Fruit fly (Drosophila melanogaster) whole organism, prepupa: ENCODE measurements around the gene Dup99B.

Source experiments
- Blimp-1 ChIP-seq: fragments of 200-800 bp; sonication (Bioruptor generic); optimal IDR thresholded peaks from 3 replicates; lab custom pipeline; 2017; ENCODE audit warnings: missing biosample characterization, missing genetic modification characterization, mild to moderate bottlenecking, moderate library complexity, missing genetic modification reagents
- CG10631 ChIP-seq: fragments of 200-800 bp; sonication (Bioruptor generic); optimal IDR thresholded peaks from 2 replicates; lab custom pipeline; 2016; ENCODE audit warnings: missing biosample characterization, missing genetic modification characterization
- CG10669 ChIP-seq: fragments of 200-800 bp; sonication (Bioruptor generic); optimal IDR thresholded peaks from 3 replicates; lab custom pipeline; 2018; ENCODE audit warnings: missing biosample characterization, mild to moderate bottlenecking, missing genetic modification characterization, moderate library complexity
- CG11762 ChIP-seq: fragments of 200-800 bp; sonication (Bioruptor generic); optimal IDR thresholded peaks from 3 replicates; lab custom pipeline; 2016; ENCODE audit warnings: missing biosample characterization, missing genetic modification characterization; ENCODE audit not compliant: insufficient read depth
- CG11902 ChIP-seq: fragments of 200-800 bp; sonication (Bioruptor generic); optimal IDR thresholded peaks from 3 replicates; lab custom pipeline; 2016; ENCODE audit warnings: missing biosample characterization, missing genetic modification characterization
- CG15336 ChIP-seq: fragments of 200-800 bp; sonication (Bioruptor generic); IDR thresholded peaks from 2 replicates; pipeline ENCODE4 v1.3.6; 2022; ENCODE audit warnings: missing biosample characterization, missing genetic modification characterization
- CG1621 ChIP-seq: fragments of 200-800 bp; sonication (Bioruptor generic); optimal IDR thresholded peaks from 3 replicates; lab custom pipeline; 2018; ENCODE audit warnings: missing biosample characterization, mild to moderate bottlenecking, missing genetic modification characterization
- CG16779 ChIP-seq: fragments of 200-800 bp; sonication (Bioruptor generic); optimal IDR thresholded peaks from 3 replicates; lab custom pipeline; 2017; ENCODE audit warnings: missing biosample characterization, mild to moderate bottlenecking, missing genetic modification characterization
- CG3032 ChIP-seq: fragments of 200-800 bp; optimal IDR thresholded peaks from 2 replicates; lab custom pipeline; 2019; ENCODE audit warnings: missing biosample characterization, mild to moderate bottlenecking, missing genetic modification characterization, moderate library complexity
- CG32006 ChIP-seq: fragments of 200-800 bp; sonication (Bioruptor generic); optimal IDR thresholded peaks from 3 replicates; lab custom pipeline; 2017; ENCODE audit warnings: missing biosample characterization, mild to moderate bottlenecking, missing genetic modification characterization
- CG34406 ChIP-seq: fragments of 200-800 bp; sonication (Bioruptor generic); optimal IDR thresholded peaks from 3 replicates; lab custom pipeline; 2016; ENCODE audit warnings: missing biosample characterization, missing genetic modification characterization
- CG3919 ChIP-seq: fragments of 200-800 bp; sonication (Bioruptor generic); optimal IDR thresholded peaks from 3 replicates; lab custom pipeline; 2016; ENCODE audit warnings: missing biosample characterization, missing genetic modification characterization
- CG4318 ChIP-seq: fragments of 200-800 bp; sonication (Bioruptor generic); optimal IDR thresholded peaks from 3 replicates; lab custom pipeline; 2017; ENCODE audit warnings: missing biosample characterization, mild to moderate bottlenecking, missing genetic modification characterization
- CG6163 ChIP-seq: fragments of 200-800 bp; sonication (Bioruptor generic); IDR thresholded peaks from 3 replicates; pipeline ENCODE4 v1.3.6; 2022; ENCODE audit warnings: missing biosample characterization, missing genetic modification characterization
- CG6276 ChIP-seq: fragments of 200-800 bp; sonication (Bioruptor generic); optimal IDR thresholded peaks from 2 replicates; lab custom pipeline; 2017; ENCODE audit warnings: missing biosample characterization, mild to moderate bottlenecking, missing genetic modification characterization
- CG6808 ChIP-seq: fragments of 200-800 bp; sonication (Bioruptor generic); optimal IDR thresholded peaks from 3 replicates; lab custom pipeline; 2017; ENCODE audit warnings: missing biosample characterization, missing genetic modification characterization, mild to moderate bottlenecking, moderate library complexity, missing genetic modification reagents
- CG8119 ChIP-seq: fragments of 200-800 bp; sonication (Bioruptor generic); IDR thresholded peaks from 3 replicates; pipeline ENCODE4 v1.3.6; 2022; ENCODE audit warnings: missing biosample characterization, missing genetic modification characterization
- CG8319 ChIP-seq: fragments of 200-800 bp; sonication (Bioruptor generic); optimal IDR thresholded peaks from 3 replicates; lab custom pipeline; 2016; ENCODE audit warnings: missing biosample characterization, missing genetic modification characterization
- CG8632 ChIP-seq: fragments of 200-800 bp; sonication (Bioruptor generic); optimal IDR thresholded peaks from 3 replicates; lab custom pipeline; 2016; ENCODE audit warnings: missing biosample characterization, missing genetic modification characterization
- CG9139 ChIP-seq: fragments of 200-800 bp; sonication (Bioruptor generic); optimal IDR thresholded peaks from 3 replicates; lab custom pipeline; 2017; ENCODE audit warnings: missing biosample characterization, mild to moderate bottlenecking, missing genetic modification characterization
- Eip75B ChIP-seq: fragments of 200-800 bp; sonication (Bioruptor generic); optimal IDR thresholded peaks from 3 replicates; lab custom pipeline; 2016; ENCODE audit warnings: missing biosample characterization, missing genetic modification characterization
- Eip78C ChIP-seq: fragments of 200-800 bp; sonication (Bioruptor generic); peaks from one replicate; lab custom pipeline; 2016; ENCODE audit warnings: missing biosample characterization, missing genetic modification characterization
- Ets21C ChIP-seq: fragments of 200-800 bp; sonication (Bioruptor generic); optimal IDR thresholded peaks from 3 replicates; lab custom pipeline; 2016; ENCODE audit warnings: missing biosample characterization, missing genetic modification characterization
- Ets96B ChIP-seq: fragments of 200-800 bp; optimal IDR thresholded peaks from 2 replicates; lab custom pipeline; 2019; ENCODE audit warnings: missing biosample characterization, mild to moderate bottlenecking, missing genetic modification characterization, moderate library complexity
- Hr39 ChIP-seq: fragments of 200-800 bp; sonication (Bioruptor generic); optimal IDR thresholded peaks from 2 replicates; lab custom pipeline; 2016; ENCODE audit warnings: missing biosample characterization, missing genetic modification characterization
- Hr4 ChIP-seq: fragments of 200-800 bp; sonication (Bioruptor generic); optimal IDR thresholded peaks from 3 replicates; lab custom pipeline; 2016; ENCODE audit warnings: missing biosample characterization, missing genetic modification characterization
- Lpt ChIP-seq: fragments of 200-800 bp; sonication (Bioruptor generic); optimal IDR thresholded peaks from 3 replicates; lab custom pipeline; 2016; ENCODE audit warnings: missing biosample characterization, missing genetic modification characterization
- Met ChIP-seq: fragments of 200-800 bp; sonication (Bioruptor generic); optimal IDR thresholded peaks from 3 replicates; lab custom pipeline; 2016; ENCODE audit warnings: missing biosample characterization, missing genetic modification characterization
- OdsH ChIP-seq: fragments of 200-800 bp; sonication (Bioruptor generic); optimal IDR thresholded peaks from 3 replicates; lab custom pipeline; 2016; ENCODE audit warnings: missing biosample characterization, missing genetic modification characterization
- Sox102F ChIP-seq: fragments of 200-800 bp; sonication (Bioruptor generic); optimal IDR thresholded peaks from 2 replicates; lab custom pipeline; 2016; ENCODE audit warnings: missing biosample characterization, mild to moderate bottlenecking, missing genetic modification characterization
- Sox14 ChIP-seq: fragments of 200-800 bp; sonication (Bioruptor generic); optimal IDR thresholded peaks from 3 replicates; lab custom pipeline; 2016; ENCODE audit warnings: missing biosample characterization, missing genetic modification characterization
- Sox15 ChIP-seq: fragments of 200-800 bp; sonication (Bioruptor generic); optimal IDR thresholded peaks from 3 replicates; lab custom pipeline; 2016; ENCODE audit warnings: missing biosample characterization, missing genetic modification characterization
- acj6 ChIP-seq: fragments of 200-800 bp; sonication (Bioruptor generic); optimal IDR thresholded peaks from 3 replicates; lab custom pipeline; 2016; ENCODE audit warnings: missing biosample characterization, missing genetic modification characterization
- cyc ChIP-seq: fragments of 200-800 bp; sonication (Bioruptor generic); optimal IDR thresholded peaks from 3 replicates; lab custom pipeline; 2016; ENCODE audit warnings: missing biosample characterization, missing genetic modification characterization
- eg ChIP-seq: fragments of 200-800 bp; sonication (Bioruptor generic); IDR thresholded peaks from 3 replicates; pipeline ENCODE4 v1.3.6; 2022; ENCODE audit warnings: missing biosample characterization, missing genetic modification characterization
- esn ChIP-seq: fragments of 200-800 bp; sonication (Bioruptor generic); optimal IDR thresholded peaks from 2 replicates; lab custom pipeline; 2016; ENCODE audit warnings: missing biosample characterization, mild to moderate bottlenecking, missing genetic modification characterization, moderate library complexity
- fd59A ChIP-seq: fragments of 200-800 bp; sonication (Bioruptor generic); optimal IDR thresholded peaks from 2 replicates; lab custom pipeline; 2017; ENCODE audit warnings: missing biosample characterization, mild to moderate bottlenecking, missing genetic modification characterization, missing genetic modification reagents
- fd85E ChIP-seq: fragments of 200-800 bp; sonication (Bioruptor generic); optimal IDR thresholded peaks from 3 replicates; lab custom pipeline; 2016; ENCODE audit warnings: missing biosample characterization, missing genetic modification characterization
- lz ChIP-seq: fragments of 200-800 bp; sonication (Bioruptor generic); optimal IDR thresholded peaks from 3 replicates; lab custom pipeline; 2016; ENCODE audit warnings: missing biosample characterization, missing genetic modification characterization
- net ChIP-seq: fragments of 200-800 bp; sonication (Bioruptor generic); optimal IDR thresholded peaks from 3 replicates; lab custom pipeline; 2016; ENCODE audit warnings: missing biosample characterization, missing genetic modification characterization
- pdm3 ChIP-seq: fragments of 200-800 bp; sonication (Bioruptor generic); optimal IDR thresholded peaks from 3 replicates; lab custom pipeline; 2016; ENCODE audit warnings: missing biosample characterization, missing genetic modification characterization
- salr ChIP-seq, 2 experiments: fragments of 200-800 bp; sonication (Bioruptor generic); optimal IDR thresholded peaks; 3 replicates each; lab custom pipeline; 2016 to 2018; ENCODE audit warnings: missing biosample characterization in 2 of 2, missing genetic modification characterization in 2 of 2, mild to moderate bottlenecking in 1 of 2
- spab ChIP-seq: fragments of 200-800 bp; sonication (Bioruptor generic); optimal IDR thresholded peaks from 2 replicates; lab custom pipeline; 2017; ENCODE audit warnings: missing biosample characterization, mild to moderate bottlenecking, missing genetic modification characterization, missing genetic modification reagents
- ss ChIP-seq, 2 experiments: fragments of 200-800 bp; sonication (Bioruptor generic); optimal IDR thresholded peaks; 2 replicates in 1 of 2; 3 replicates in 1 of 2; lab custom pipeline; 2017 to 2018; ENCODE audit warnings: mild to moderate bottlenecking in 2 of 2, missing biosample characterization in 2 of 2, missing genetic modification characterization in 2 of 2, moderate library complexity in 1 of 2
- svp ChIP-seq: fragments of 200-800 bp; sonication (Bioruptor generic); peaks from one replicate; lab custom pipeline; 2016; ENCODE audit warnings: missing biosample characterization, missing genetic modification characterization
- topi ChIP-seq: fragments of 200-800 bp; sonication (Bioruptor generic); optimal IDR thresholded peaks from 3 replicates; lab custom pipeline; 2016; ENCODE audit warnings: missing biosample characterization, missing genetic modification characterization

Gene Dup99B

DNA sequence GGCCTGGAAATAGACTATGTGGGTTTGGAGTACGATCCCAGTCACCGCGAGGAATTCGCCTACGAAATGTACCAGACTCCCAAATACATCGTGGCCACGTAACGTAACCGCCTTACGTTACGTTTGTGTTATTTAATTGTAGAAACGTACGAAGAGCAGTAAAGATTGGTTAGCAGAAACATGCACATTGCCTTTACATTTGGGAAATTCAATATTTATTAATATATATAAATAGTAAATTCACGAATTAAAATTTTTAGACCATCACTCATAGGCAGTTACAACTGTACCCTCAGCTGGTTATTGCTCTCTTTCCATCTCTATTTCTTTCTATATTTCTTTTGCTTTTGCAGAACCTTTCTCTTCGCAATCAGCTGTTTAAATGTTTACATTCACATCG, 22.7 kb upstream of the Dup99B start, which contains the start of gene Gnpnat (continued):
- peak; percentile 13 for TF ChIP-seq CG3032
- no peak for TF ChIP-seq CG9139
- peak; percentile 25 for TF ChIP-seq Lpt (GFP tag; lab: Kevin White, UChicago)
- peak; percentile 63 for TF ChIP-seq Eip75B (GFP tag; lab: Kevin White, UChicago)
- no peak for TF ChIP-seq salr (GFP tag; optimal IDR thresholded peaks at IDR 0.05; lab: Kevin White, UChicago)
- no peak for TF ChIP-seq CG6808 (GFP tag; lab: Kevin White, UChicago)
- TF ChIP-seq Met (GFP tag; lab: Kevin White, UChicago): peak; percentile 47
- TF ChIP-seq topi (GFP tag; lab: Kevin White, UChicago): peak; percentile 45
- peak; percentile 62 for TF ChIP-seq CG3919 (GFP tag; lab: Kevin White, UChicago)
- peak; percentile 90 for TF ChIP-seq Eip78C (GFP tag; lab: Kevin White, UChicago)
- TF ChIP-seq CG6276 (GFP tag; lab: Kevin White, UChicago): peak; percentile 63
- TF ChIP-seq CG11762 (GFP tag; lab: Kevin White, UChicago): peak; percentile 10
- peak; percentile 51 for TF ChIP-seq svp (GFP tag; lab: Kevin White, UChicago)
- TF ChIP-seq Hr39 (GFP tag; lab: Kevin White, UChicago): peak; percentile 3
- TF ChIP-seq OdsH (GFP tag; lab: Kevin White, UChicago): peak; percentile 71
- peak; percentile 25 for TF ChIP-seq CG16779 (tag; lab: Kevin White, UChicago)
- TF ChIP-seq CG1621: peak; percentile 17
- peak; percentile 50 for TF ChIP-seq CG10669 (GFP tag; lab: Kevin White, UChicago)
- TF ChIP-seq Hr4 (GFP tag; lab: Kevin White, UChicago): peak; percentile 62
- TF ChIP-seq CG34406: peak; percentile 40
- TF ChIP-seq esn: peak; percentile 69
- TF ChIP-seq CG8119 (GFP tag; lab: Robert Waterston, UW): no peak
- TF ChIP-seq net: peak; percentile 54
- TF ChIP-seq CG8319 (GFP tag; lab: Kevin White, UChicago): no peak

DNA sequence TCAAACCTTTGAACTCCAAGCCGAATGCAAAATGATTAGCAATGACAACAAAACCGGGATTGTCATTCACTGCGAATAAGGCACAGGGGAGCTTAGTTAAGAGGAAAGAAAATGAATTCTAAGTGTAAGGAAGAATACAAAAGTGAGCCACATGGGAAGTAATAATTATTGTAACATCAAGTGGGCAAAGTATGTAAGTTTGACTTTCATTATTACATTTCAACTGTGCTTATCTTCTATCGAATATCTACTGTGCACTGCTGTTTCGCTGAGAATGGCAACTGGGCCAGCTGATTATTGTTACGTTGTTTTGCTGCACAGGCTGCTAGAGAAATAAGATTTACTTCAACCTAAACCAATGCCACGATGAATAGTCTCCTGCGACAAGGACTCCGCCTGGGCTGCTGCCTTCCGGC, 21.5 kb upstream of the Dup99B start, which contains the start of the genes CG7601 and CIA30:
CG7601 (minus strand) TSS at position 68 of the 416 bp plus-strand sequence.
CIA30 (plus strand) TSS at position 288 of the 416 bp plus-strand sequence.
- TF ChIP-seq CG9139 (peak; percentile 98), Sox15 (peak; percentile 99), salr (GFP tag; optimal IDR thresholded peaks at IDR 0.05; lab: Kevin White, UChicago) (peak; percentile 96 to 97), svp (GFP tag; lab: Kevin White, UChicago) (peak; percentile 100), CG34406 (peak; percentile 98), Ets21C (peak; percentile 99), Sox14 (GFP tag; lab: Kevin White, UChicago) (peak; percentile 99), CG6808 (GFP tag; lab: Kevin White, UChicago) (peak; percentile 98), net (peak; percentile 98), Blimp-1 (GFP tag; lab: Kevin White, UChicago) (peak; percentile 96), CG16779 (tag; lab: Kevin White, UChicago) (peak; percentile 95), CG10631 (GFP tag; lab: Kevin White, UChicago) (peak; percentile 99), ss (GFP tag; optimal IDR thresholded peaks at IDR 0.05; lab: Kevin White, UChicago) (peak; percentile 96 to 98), Ets96B (peak; percentile 98), CG6163 (GFP tag; lab: Robert Waterston, UW) (peak; percentile 100), Sox102F (GFP tag; lab: Kevin White, UChicago) (peak; percentile 98), fd85E (peak; percentile 96), Hr4 (GFP tag; lab: Kevin White, UChicago) (peak; percentile 99), CG3919 (GFP tag; lab: Kevin White, UChicago) (peak; percentile 99), cyc (GFP tag; lab: Kevin White, UChicago) (peak; percentile 100), CG6276 (GFP tag; lab: Kevin White, UChicago) (peak; percentile 98), fd59A (GFP tag; lab: Kevin White, UChicago) (peak; percentile 98), CG11762 (GFP tag; lab: Kevin White, UChicago) (peak; percentile 99), Eip78C (GFP tag; lab: Kevin White, UChicago) (peak; percentile 100), CG8119 (GFP tag; lab: Robert Waterston, UW) (peak; percentile 100), CG32006 (peak; percentile 98), CG8319 (GFP tag; lab: Kevin White, UChicago) (peak; percentile 99), eg (GFP tag; lab: Robert Waterston, UW) (peak; percentile 100), lz (GFP tag; lab: Kevin White, UChicago) (peak; percentile 99), CG11902 (GFP tag; lab: Kevin White, UChicago) (peak; percentile 100), CG3032 (peak; percentile 99), pdm3 (GFP tag; lab: Kevin White, UChicago) (peak; percentile 99), esn (peak; percentile 99), CG4318 (GFP tag; lab: Kevin White, UChicago) (peak; percentile 97), acj6 (GFP tag; lab: Kevin White, UChicago) (peak; percentile 99), CG10669 (GFP tag; lab: Kevin White, UChicago) (peak; percentile 99), Hr39 (GFP tag; lab: Kevin White, UChicago) (peak; percentile 99), spab (GFP tag; lab: Kevin White, UChicago) (peak; percentile 99), topi (GFP tag; lab: Kevin White, UChicago) (peak; percentile 100), CG8632 (GFP tag; lab: Kevin White, UChicago) (peak; percentile 97), Met (GFP tag; lab: Kevin White, UChicago) (peak; percentile 99), CG15336 (GFP tag; lab: Robert Waterston, UW) (peak; percentile 100)
